Worm (Caenorhabditis elegans) whole organism, early embryonic: ENCODE results near the gene str-260.

Experiments
- F13C5.2 ChIP-seq: sonication (generic microtip); optimal IDR thresholded peaks from 2 replicates; lab custom pipeline; 2017; ENCODE audit warnings: mild to moderate bottlenecking, missing genetic modification characterization, inconsistent platforms, missing compliant biosample characterization
- ama-1 ChIP-seq: fragments of 150-350 bp; optimal IDR thresholded peaks from 2 replicates; lab custom pipeline; 2014
- ceh-13 ChIP-seq: fragments of 200-800 bp; sonication (Bioruptor generic); optimal IDR thresholded peaks from 2 replicates; lab custom pipeline; 2018; ENCODE audit warnings: mild to moderate bottlenecking, missing genetic modification characterization, missing compliant biosample characterization
- ceh-36 ChIP-seq: sonication (generic microtip); optimal IDR thresholded peaks from 2 replicates; lab custom pipeline; 2016; ENCODE audit warnings: missing genetic modification characterization, inconsistent platforms, missing compliant biosample characterization
- flt-1 ChIP-seq: fragments of 200-800 bp; sonication (Bioruptor generic); IDR thresholded peaks from 2 replicates; pipeline ENCODE4 v1.3.6; 2022; ENCODE audit warnings: missing genetic modification characterization, missing compliant biosample characterization
- pes-1 ChIP-seq: fragments of 200-800 bp; sonication (Bioruptor generic); IDR thresholded peaks from 2 replicates; pipeline ENCODE4 v1.3.6; 2022; ENCODE audit warnings: missing genetic modification reagents, missing genetic modification characterization, missing compliant biosample characterization
- scrt-1 ChIP-seq: fragments of 200-800 bp; sonication (Bioruptor generic); IDR thresholded peaks from 2 replicates; pipeline ENCODE4 v1.3.6; 2022; ENCODE audit warnings: missing genetic modification characterization, missing compliant biosample characterization
- tra-4 ChIP-seq: sonication (generic microtip); optimal IDR thresholded peaks from 2 replicates; lab custom pipeline; 2017; ENCODE audit warnings: missing genetic modification characterization, missing compliant biosample characterization

ce11 chrV:3477496-3477895, 49.5 kb upstream of the str-260 start, which contains the start of gene srbc-31:
- TF ChIP-seq ama-1 (lab: Kevin White, UChicago) = no peak
- no peak for TF ChIP-seq tra-4
- no peak for TF ChIP-seq ceh-36 (tag; lab: Kevin White, UChicago)
- no peak for TF ChIP-seq ceh-13
- no peak for TF ChIP-seq pes-1 (GFP tag; lab: Robert Waterston, UW)
- TF ChIP-seq scrt-1 = no peak
- no peak for TF ChIP-seq F13C5.2 (tag; lab: Kevin White, UChicago)
- no peak for TF ChIP-seq flt-1
